Fruit fly (Drosophila melanogaster) whole organism, adult: ENCODE data around the gene CG6901.

Experiments
- CG11617 ChIP-seq: fragments of 200-800 bp; sonication (Bioruptor generic); optimal IDR thresholded peaks from 2 replicates; lab custom pipeline; 2017; ENCODE audit warnings: mild to moderate bottlenecking, missing biosample characterization, missing genetic modification reagents, missing genetic modification characterization
- CG14711 ChIP-seq: fragments of 200-800 bp; sonication (Bioruptor generic); optimal IDR thresholded peaks from 2 replicates; lab custom pipeline; 2018; ENCODE audit warnings: missing biosample characterization, mild to moderate bottlenecking, missing genetic modification characterization, moderate library complexity
- CG33017 ChIP-seq: fragments of 200-800 bp; sonication (Bioruptor generic); optimal IDR thresholded peaks from 2 replicates; lab custom pipeline; 2018; ENCODE audit warnings: missing biosample characterization, mild to moderate bottlenecking, missing genetic modification characterization, moderate library complexity
- CG5204 ChIP-seq: fragments of 200-800 bp; sonication (Bioruptor generic); optimal IDR thresholded peaks from 2 replicates; lab custom pipeline; 2016; ENCODE audit warnings: missing biosample characterization, missing genetic modification characterization
- Mnt ChIP-seq: fragments of 200-800 bp; sonication (Bioruptor generic); optimal IDR thresholded peaks from 2 replicates; lab custom pipeline; 2016; ENCODE audit warnings: missing biosample characterization, mild to moderate bottlenecking, missing genetic modification characterization
- bab1 ChIP-seq: fragments of 200-800 bp; sonication (Bioruptor generic); optimal IDR thresholded peaks from 3 replicates; lab custom pipeline; 2019; ENCODE audit warnings: missing biosample characterization, mild to moderate bottlenecking, missing genetic modification characterization, moderate library complexity
- cnc ChIP-seq, 2 experiments: fragments of >200 bp; optimal IDR thresholded peaks; 2 replicates each; lab custom pipeline; 2017
- kay ChIP-seq: fragments of 200-800 bp; sonication (Bioruptor generic); peaks from one replicate; lab custom pipeline; 2016; ENCODE audit warnings: missing biosample characterization, missing genetic modification characterization, borderline replicate concordance
- pad ChIP-seq: fragments of 200-800 bp; sonication (Bioruptor generic); optimal IDR thresholded peaks from 3 replicates; lab custom pipeline; 2017; ENCODE audit warnings: missing biosample characterization, missing genetic modification characterization, mild to moderate bottlenecking, moderate library complexity, missing genetic modification reagents
- tj ChIP-seq: fragments of 200-800 bp; sonication (Bioruptor generic); optimal IDR thresholded peaks from 3 replicates; lab custom pipeline; 2017; ENCODE audit warnings: missing biosample characterization, mild to moderate bottlenecking, missing genetic modification characterization, moderate library complexity
- toe ChIP-seq: fragments of 200-800 bp; sonication (Bioruptor generic); optimal IDR thresholded peaks from 2 replicates; lab custom pipeline; 2016; ENCODE audit warnings: missing biosample characterization, missing genetic modification characterization

DNA sequence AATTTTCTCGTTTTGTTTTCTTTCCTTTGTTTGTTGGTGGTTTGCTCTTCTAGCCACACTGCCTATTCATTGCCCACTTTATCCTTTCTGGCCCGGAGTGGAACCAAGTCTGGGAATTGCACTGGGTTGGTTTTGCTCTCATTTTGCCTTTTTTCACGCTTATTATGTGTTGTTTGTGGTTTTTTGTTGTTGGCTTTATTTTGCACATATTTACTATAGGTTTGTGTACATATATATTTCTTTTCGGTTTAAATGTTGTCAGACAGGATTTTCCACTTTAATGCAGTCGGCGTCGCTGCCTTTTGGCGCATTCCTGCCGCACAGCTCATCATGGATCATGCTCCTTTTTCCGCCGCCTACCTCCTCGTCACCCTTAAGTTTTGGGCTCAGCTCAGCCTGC is 11.1 kb downstream of the CG6901 start:
- TF ChIP-seq toe (no peak), CG33017 (tag; lab: Kevin White, UChicago) (no peak), kay (GFP tag; lab: Kevin White, UChicago) (no peak), CG14711 (tag; lab: Kevin White, UChicago) (no peak), tj (GFP tag; lab: Kevin White, UChicago) (no peak), cnc (optimal IDR thresholded peaks at IDR 0.05; lab: Kevin White, UChicago) (no peak), CG5204 (no peak), CG11617 (no peak), bab1 (GFP tag; lab: Kevin White, UChicago) (no peak), pad (GFP tag; lab: Kevin White, UChicago) (no peak), Mnt (GFP tag; lab: Kevin White, UChicago) (no peak)
